Fruit fly (Drosophila melanogaster) whole organism, pupa: ENCODE results near the gene TTLL1B.

ENCODE experiments used
- CG10348 ChIP-seq: fragments of 200-800 bp; sonication (Bioruptor generic); IDR thresholded peaks from 2 replicates; pipeline ENCODE4 v1.3.6; 2022; ENCODE audit warnings: missing biosample characterization, missing genetic modification characterization
- CG13204 ChIP-seq: fragments of 200-800 bp; sonication (Bioruptor generic); optimal IDR thresholded peaks from 2 replicates; lab custom pipeline; 2018; ENCODE audit warnings: missing biosample characterization, mild to moderate bottlenecking, missing genetic modification characterization, moderate library complexity
- CG14655 ChIP-seq: fragments of 200-800 bp; sonication (Bioruptor generic); optimal IDR thresholded peaks from 3 replicates; lab custom pipeline; 2017; ENCODE audit warnings: mild to moderate bottlenecking, missing biosample characterization, missing genetic modification reagents, missing genetic modification characterization
- CG15710 ChIP-seq: fragments of 200-800 bp; sonication (Bioruptor generic); optimal IDR thresholded peaks from 2 replicates; lab custom pipeline; 2018; ENCODE audit warnings: missing biosample characterization, mild to moderate bottlenecking, missing genetic modification characterization, moderate library complexity
- CG17806 ChIP-seq: fragments of 200-800 bp; sonication (Bioruptor generic); optimal IDR thresholded peaks from 2 replicates; lab custom pipeline; 2018; ENCODE audit warnings: missing biosample characterization, mild to moderate bottlenecking, missing genetic modification characterization, moderate library complexity
- CG32121 ChIP-seq: fragments of 200-800 bp; sonication (Bioruptor generic); IDR thresholded peaks from 2 replicates; pipeline ENCODE4 v1.3.6; 2022; ENCODE audit warnings: missing biosample characterization, missing genetic modification characterization
- CG34367 ChIP-seq: fragments of 200-800 bp; sonication (Bioruptor generic); optimal IDR thresholded peaks from 2 replicates; lab custom pipeline; 2018; ENCODE audit warnings: missing biosample characterization, mild to moderate bottlenecking, missing genetic modification characterization
- CG8159 ChIP-seq: fragments of 200-800 bp; sonication (Bioruptor generic); optimal IDR thresholded peaks from 3 replicates; lab custom pipeline; 2018; ENCODE audit warnings: missing biosample characterization, mild to moderate bottlenecking, missing genetic modification characterization, moderate library complexity
- CG9948 ChIP-seq: fragments of 200-800 bp; sonication (Bioruptor generic); optimal IDR thresholded peaks from 2 replicates; lab custom pipeline; 2018; ENCODE audit warnings: missing biosample characterization, mild to moderate bottlenecking, missing genetic modification characterization, moderate library complexity
- EcR ChIP-seq: fragments of 200-800 bp; sonication (Bioruptor generic); optimal IDR thresholded peaks from 3 replicates; lab custom pipeline; 2019; ENCODE audit warnings: missing biosample characterization, missing genetic modification characterization, mild to moderate bottlenecking, moderate library complexity, missing genetic modification reagents
- Pif1A ChIP-seq: fragments of 200-800 bp; sonication (Bioruptor generic); optimal IDR thresholded peaks from 3 replicates; lab custom pipeline; 2016; ENCODE audit warnings: missing biosample characterization, missing genetic modification characterization
- Pif1B ChIP-seq: fragments of 200-800 bp; sonication (Bioruptor generic); optimal IDR thresholded peaks from 3 replicates; lab custom pipeline; 2016; ENCODE audit warnings: missing biosample characterization, missing genetic modification characterization
- fd96Ca ChIP-seq: fragments of 200-800 bp; sonication (Bioruptor generic); IDR thresholded peaks from 3 replicates; pipeline ENCODE4 v1.3.6; 2022; ENCODE audit warnings: missing biosample characterization, missing genetic modification characterization
- gl ChIP-seq: fragments of 200-800 bp; sonication (Bioruptor generic); optimal IDR thresholded peaks from 2 replicates; lab custom pipeline; 2018; ENCODE audit warnings: missing biosample characterization, mild to moderate bottlenecking, missing genetic modification characterization

dm6 chr3L:4667289-4667688, 19.2 kb downstream of the TTLL1B start, which contains the start of gene CG32236:
- TF ChIP-seq CG13204 = no peak
- no peak for TF ChIP-seq CG10348
- no peak for TF ChIP-seq gl (tag; lab: Kevin White, UChicago)
- TF ChIP-seq CG14655 (GFP tag; lab: Kevin White, UChicago) = no peak
- no peak for TF ChIP-seq CG32121
- no peak for TF ChIP-seq Pif1B (GFP tag; lab: Kevin White, UChicago)
- TF ChIP-seq CG9948 (tag; lab: Kevin White, UChicago) = no peak
- no peak for TF ChIP-seq CG17806 (tag; lab: Kevin White, UChicago)
- TF ChIP-seq Pif1A (GFP tag; lab: Kevin White, UChicago) = no peak
- no peak for TF ChIP-seq fd96Ca (GFP tag; lab: Robert Waterston, UW)
- no peak for TF ChIP-seq EcR (GFP tag; lab: Kevin White, UChicago)
- no peak for TF ChIP-seq CG15710
- no peak for TF ChIP-seq CG8159 (tag; lab: Kevin White, UChicago)
- no peak for TF ChIP-seq CG34367 (tag; lab: Kevin White, UChicago)
